Worm (Caenorhabditis elegans): ENCODE results near the gene C29F9.6.
"Not testable (repeated sequence)": the region's sequence is repeated elsewhere in the genome, so short reads cannot be mapped to it uniquely, and the experiment has no call there.

The C29F9.6 gene

DNA sequence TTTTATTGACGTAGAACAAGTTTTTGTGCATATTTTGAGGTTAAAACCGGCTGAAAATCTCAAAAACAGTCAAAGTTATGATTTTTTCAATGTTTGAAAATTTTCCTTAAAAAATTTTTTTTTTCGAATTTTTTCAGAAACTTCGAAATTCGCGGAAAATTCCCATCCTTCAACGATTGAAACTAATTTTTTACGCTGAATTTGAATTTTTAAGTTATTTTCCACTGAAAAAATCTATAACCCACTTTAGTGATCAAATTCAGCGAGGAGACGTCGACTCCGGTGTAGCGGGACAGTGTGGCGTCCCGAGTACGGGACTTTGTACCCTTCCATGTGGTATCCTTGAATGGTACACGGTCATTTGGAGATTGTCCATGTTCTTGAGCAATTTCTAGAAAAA lies 22.5 kb upstream of the C29F9.6 start:
- no peak for TF ChIP-seq med-1 (GFP tag; optimal IDR thresholded peaks at IDR 0.05; ENCODE audit: insufficient read depth)

- TF ChIP-seq ref-1 (GFP tag; conservative IDR thresholded peaks at IDR 0.05), result no peak
- TF ChIP-seq T22C8.4 (GFP tag; IDR thresholded peaks at IDR 0.05), result no peak
- TF ChIP-seq ztf-29 (GFP tag; IDR thresholded peaks at IDR 0.05), result no peak
- TF ChIP-seq ztf-23 (GFP tag; IDR thresholded peaks at IDR 0.05), result no peak
- no peak for TF ChIP-seq flt-1 (GFP tag; IDR thresholded peaks at IDR 0.05)
- no peak for TF ChIP-seq med-1 (GFP tag; optimal IDR thresholded peaks at IDR 0.05; ENCODE audit: insufficient read depth)
- TF ChIP-seq cog-1 (tag; optimal IDR thresholded peaks at IDR 0.05), result no peak
- TF ChIP-seq tab-1 (GFP tag; IDR thresholded peaks at IDR 0.05), result no peak
- TF ChIP-seq klf-2 (GFP tag; conservative IDR thresholded peaks at IDR 0.05), result no peak
Measured at ce11 chrIII:94759-95330, 19.9 kb upstream of the C29F9.6 start, which contains the start of gene pat-4. pat-4 (minus strand) TSS chrIII:94809.

DNA sequence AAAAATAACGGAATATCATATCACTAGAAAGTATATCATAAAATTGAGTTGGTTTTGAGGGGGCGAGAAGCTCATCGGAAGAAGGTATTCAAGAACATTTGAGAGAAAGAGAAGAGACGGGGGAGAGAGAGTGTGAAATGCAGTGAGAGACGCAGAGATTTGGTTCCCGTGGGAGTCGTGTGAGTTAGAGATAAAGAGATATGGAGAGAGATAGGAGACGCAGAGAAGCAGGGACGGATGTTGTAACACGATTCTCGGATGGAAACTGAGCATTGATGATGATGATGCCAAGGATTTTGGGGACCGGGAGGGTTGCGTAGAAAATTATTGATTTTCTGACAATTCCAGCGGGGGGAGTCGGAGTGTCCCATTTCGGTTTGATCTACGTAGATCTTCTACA lies 18.5 kb upstream of the C29F9.6 start:
- no peak for TF ChIP-seq ref-1 (GFP tag; conservative IDR thresholded peaks at IDR 0.05)
- TF ChIP-seq ztf-29 (GFP tag; IDR thresholded peaks at IDR 0.05), result no peak
- no peak for TF ChIP-seq ztf-23 (GFP tag; IDR thresholded peaks at IDR 0.05)
- TF ChIP-seq tab-1 (GFP tag; IDR thresholded peaks at IDR 0.05), result no peak
- TF ChIP-seq klf-2 (GFP tag; conservative IDR thresholded peaks at IDR 0.05), result no peak
- no peak for TF ChIP-seq T22C8.4 (GFP tag; IDR thresholded peaks at IDR 0.05)
- no peak for TF ChIP-seq cog-1 (tag; optimal IDR thresholded peaks at IDR 0.05)
- no peak for TF ChIP-seq flt-1 (GFP tag; IDR thresholded peaks at IDR 0.05)
- no peak for TF ChIP-seq med-1 (GFP tag; optimal IDR thresholded peaks at IDR 0.05; ENCODE audit: insufficient read depth)

DNA sequence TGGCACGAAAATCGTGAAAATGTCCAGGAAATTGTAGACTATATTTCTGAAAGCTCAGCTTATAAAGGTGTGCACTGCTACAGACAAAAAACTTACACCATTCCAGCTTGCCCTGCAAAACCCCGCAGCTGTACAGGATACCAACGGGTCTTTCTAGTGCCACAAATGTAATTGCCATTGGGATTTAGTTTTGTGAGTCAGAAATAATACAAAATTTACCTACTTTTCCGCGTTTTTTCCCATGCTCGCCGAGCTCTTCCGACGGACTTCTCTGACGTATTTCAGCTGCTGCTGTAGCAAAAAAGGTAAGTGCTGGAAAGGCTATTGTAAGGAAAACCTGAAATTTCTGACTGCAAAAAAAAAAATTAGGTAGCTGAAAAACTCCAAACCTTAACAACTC lies 17.7 kb upstream of the C29F9.6 start, which contains the start of gene C29F9.8:
C29F9.8 (minus strand) TSS at position 101 of the 400 bp plus-strand sequence.
- not testable (repeated sequence) for TF ChIP-seq flt-1 (GFP tag; IDR thresholded peaks at IDR 0.05); ref-1 (GFP tag; conservative IDR thresholded peaks at IDR 0.05); tab-1 (GFP tag; IDR thresholded peaks at IDR 0.05)

- not testable (repeated sequence) for TF ChIP-seq T22C8.4, ztf-29, tab-1 (GFP tag; IDR thresholded peaks at IDR 0.05)
Measured at ce11 chrIII:98822-99221, 15.9 kb upstream of the C29F9.6 start, which contains the start of gene C29F9.9. C29F9.9 (minus strand) TSS chrIII:98922.

DNA sequence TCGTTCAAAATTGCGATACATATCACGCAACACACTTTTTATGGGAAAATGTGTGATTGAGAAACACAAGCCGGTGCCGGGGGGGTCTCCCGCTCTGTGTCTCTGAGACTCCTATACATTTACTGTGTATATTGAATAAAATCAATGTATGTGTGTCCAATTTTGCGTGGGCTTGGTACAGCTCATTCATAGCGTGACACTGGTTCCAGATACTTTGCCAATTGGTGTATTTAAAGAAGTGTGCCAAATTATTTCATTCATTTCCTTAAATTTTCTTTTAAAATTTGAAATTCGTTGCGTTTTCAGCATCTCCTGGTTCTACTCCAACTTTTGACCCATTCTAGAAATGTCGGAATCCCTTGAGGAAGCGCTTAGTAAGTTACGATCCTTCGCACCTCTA lies 2.5 kb downstream of the C29F9.6 start, which contains the start of gene C29F9.5:
C29F9.5 (plus strand) TSS at position 301 of the 400 bp plus-strand sequence.
- TF ChIP-seq tab-1 (GFP tag; IDR thresholded peaks at IDR 0.05), result no peak
- no peak for TF ChIP-seq ztf-23 (GFP tag; IDR thresholded peaks at IDR 0.05)
- TF ChIP-seq ztf-29 (GFP tag; IDR thresholded peaks at IDR 0.05), result no peak
- no peak for TF ChIP-seq klf-2 (GFP tag; conservative IDR thresholded peaks at IDR 0.05)
- TF ChIP-seq flt-1 (GFP tag; IDR thresholded peaks at IDR 0.05), result no peak
- TF ChIP-seq T22C8.4 (GFP tag; IDR thresholded peaks at IDR 0.05), result no peak
- no peak for TF ChIP-seq med-1 (GFP tag; optimal IDR thresholded peaks at IDR 0.05; ENCODE audit: insufficient read depth)
- TF ChIP-seq ref-1 (GFP tag; conservative IDR thresholded peaks at IDR 0.05), result no peak
- no peak for TF ChIP-seq cog-1 (tag; optimal IDR thresholded peaks at IDR 0.05)

ce11 chrIII:117857-118256 lies 3.2 kb downstream of the C29F9.6 start:
- no peak for TF ChIP-seq ztf-29 (GFP tag; IDR thresholded peaks at IDR 0.05)
- TF ChIP-seq cog-1 (tag; optimal IDR thresholded peaks at IDR 0.05), result no peak
- TF ChIP-seq med-1 (GFP tag; optimal IDR thresholded peaks at IDR 0.05; ENCODE audit: insufficient read depth), result no peak
- TF ChIP-seq T22C8.4 (GFP tag; IDR thresholded peaks at IDR 0.05), result no peak
- no peak for TF ChIP-seq ref-1 (GFP tag; conservative IDR thresholded peaks at IDR 0.05)
- TF ChIP-seq tab-1 (GFP tag; IDR thresholded peaks at IDR 0.05), result no peak
- no peak for TF ChIP-seq flt-1 (GFP tag; IDR thresholded peaks at IDR 0.05)

DNA sequence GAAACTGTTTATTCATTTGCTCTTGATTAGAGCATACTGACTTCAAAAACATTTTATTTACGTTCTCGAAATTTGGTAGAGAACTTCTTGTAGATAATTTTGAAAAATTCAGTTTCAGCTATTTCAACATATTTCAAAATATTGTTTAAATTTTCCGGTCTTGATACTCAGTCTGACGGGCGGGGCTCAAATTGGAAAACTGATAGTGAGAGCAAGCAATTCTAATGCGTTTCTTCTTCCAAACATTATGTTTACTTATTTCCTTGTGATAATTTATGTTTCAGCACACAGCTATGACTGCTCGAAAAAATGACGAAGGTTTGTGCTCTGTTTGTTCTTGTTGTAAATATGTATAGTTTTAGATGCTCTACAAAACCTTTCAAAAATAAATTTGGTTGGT lies 5.5 kb downstream of the C29F9.6 start, which contains the start of gene pals-24:
pals-24 (plus strand) TSS at position 237 of the 400 bp plus-strand sequence.
- TF ChIP-seq ref-1 (GFP tag; conservative IDR thresholded peaks at IDR 0.05) (no peak), T22C8.4 (GFP tag; IDR thresholded peaks at IDR 0.05) (no peak), tab-1 (GFP tag; IDR thresholded peaks at IDR 0.05) (no peak), ztf-29 (GFP tag; IDR thresholded peaks at IDR 0.05) (no peak), flt-1 (GFP tag; IDR thresholded peaks at IDR 0.05) (no peak), klf-2 (GFP tag; conservative IDR thresholded peaks at IDR 0.05) (no peak), med-1 (GFP tag; optimal IDR thresholded peaks at IDR 0.05; ENCODE audit: insufficient read depth) (no peak), cog-1 (tag; optimal IDR thresholded peaks at IDR 0.05) (no peak), ztf-23 (GFP tag; IDR thresholded peaks at IDR 0.05) (no peak)

ce11 chrIII:121983-122449 lies 7.3 kb downstream of the C29F9.6 start, which contains the start of gene C29F9.12:
C29F9.12 (minus strand) TSS chrIII:122033.
- TF ChIP-seq ref-1 (GFP tag; conservative IDR thresholded peaks at IDR 0.05); ztf-29 (GFP tag; IDR thresholded peaks at IDR 0.05); flt-1 (GFP tag; IDR thresholded peaks at IDR 0.05): not testable (repeated sequence)

DNA sequence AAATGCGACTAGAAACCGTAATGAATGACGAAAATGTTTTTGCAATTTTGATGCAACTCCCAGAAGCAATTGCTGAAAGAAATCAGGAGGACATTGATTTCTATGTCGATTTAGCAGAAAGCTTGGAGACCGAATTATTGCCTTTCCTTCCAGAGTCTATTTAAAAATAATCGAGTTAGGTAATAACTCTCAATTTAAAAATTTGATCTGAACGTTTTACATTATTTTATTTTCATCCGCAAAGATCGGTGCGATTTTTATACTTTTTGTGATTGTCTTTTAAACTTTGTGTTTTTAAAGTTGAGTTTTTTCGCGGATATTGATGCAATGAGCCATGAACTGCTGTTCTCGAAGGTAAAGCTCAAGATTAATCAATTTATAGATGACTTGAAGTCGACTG lies 9.8 kb downstream of the C29F9.6 start, which contains the start of gene pals-23:
pals-23 (plus strand) TSS at position 301 of the 400 bp plus-strand sequence.
- TF ChIP-seq cog-1 (tag; optimal IDR thresholded peaks at IDR 0.05) (no peak), flt-1 (GFP tag; IDR thresholded peaks at IDR 0.05) (no peak), ztf-23 (GFP tag; IDR thresholded peaks at IDR 0.05) (no peak), ztf-29 (GFP tag; IDR thresholded peaks at IDR 0.05) (no peak), ref-1 (GFP tag; conservative IDR thresholded peaks at IDR 0.05) (no peak), T22C8.4 (GFP tag; IDR thresholded peaks at IDR 0.05) (no peak), med-1 (GFP tag; optimal IDR thresholded peaks at IDR 0.05; ENCODE audit: insufficient read depth) (no peak), tab-1 (GFP tag; IDR thresholded peaks at IDR 0.05) (no peak), klf-2 (GFP tag; conservative IDR thresholded peaks at IDR 0.05) (no peak)
